Worm (Caenorhabditis elegans) whole organism, early embryonic: ENCODE data around the gene F44G4.7.

ENCODE experiments used
- aly-1 ChIP-seq: sonication (generic microtip); optimal IDR thresholded peaks from 2 replicates; lab custom pipeline; 2016; ENCODE audit warnings: missing genetic modification characterization, missing compliant biosample characterization
- ama-1 ChIP-seq: fragments of 150-350 bp; optimal IDR thresholded peaks from 2 replicates; lab custom pipeline; 2014
- flt-1 ChIP-seq: fragments of 200-800 bp; sonication (Bioruptor generic); IDR thresholded peaks from 2 replicates; pipeline ENCODE4 v1.3.6; 2022; ENCODE audit warnings: missing genetic modification characterization, missing compliant biosample characterization
- hmbx-1 ChIP-seq: sonication (generic microtip); optimal IDR thresholded peaks from 2 replicates; lab custom pipeline; 2016; ENCODE audit warnings: mild to moderate bottlenecking, missing genetic modification characterization, missing compliant biosample characterization
- scrt-1 ChIP-seq: fragments of 200-800 bp; sonication (Bioruptor generic); IDR thresholded peaks from 2 replicates; pipeline ENCODE4 v1.3.6; 2022; ENCODE audit warnings: missing genetic modification characterization, missing compliant biosample characterization
- tbx-11 ChIP-seq: fragments of 200-800 bp; sonication (Bioruptor generic); IDR thresholded peaks from 2 replicates; pipeline ENCODE4 v1.3.6; 2022; ENCODE audit warnings: missing genetic modification characterization, missing compliant biosample characterization
- tbx-37 ChIP-seq: fragments of 200-800 bp; sonication (Bioruptor generic); conservative IDR thresholded peaks from 2 replicates; pipeline ENCODE4 v1.3.6; 2022; ENCODE audit warnings: missing genetic modification reagents, missing genetic modification characterization, missing compliant biosample characterization

DNA sequence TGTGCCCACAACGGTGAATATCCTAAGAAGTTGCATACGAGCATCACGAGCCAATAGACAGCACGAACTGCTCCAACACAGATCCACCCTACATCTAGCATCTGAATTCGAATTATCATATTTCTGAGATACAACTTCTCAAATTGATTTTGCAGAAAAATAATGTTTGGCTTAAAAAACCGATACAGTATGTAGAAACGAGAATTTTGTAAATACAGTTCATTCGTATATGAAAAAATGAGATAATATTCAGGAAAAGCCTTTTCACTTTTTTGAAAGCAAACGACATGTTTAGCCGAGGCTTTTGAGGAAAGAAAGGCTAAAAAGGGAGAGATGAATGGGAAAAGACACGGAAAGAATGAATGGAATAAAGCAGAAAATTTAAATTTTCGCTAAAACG, 36.3 kb upstream of the F44G4.7 start, which contains the start of gene F37B12.3:
- no peak for TF ChIP-seq flt-1 (GFP tag; lab: Robert Waterston, UW)
- no peak for TF ChIP-seq tbx-11 (GFP tag; lab: Robert Waterston, UW)
- no peak for TF ChIP-seq tbx-37 (GFP tag; lab: Robert Waterston, UW)
- TF ChIP-seq ama-1 = peak; percentile 16
- no peak for TF ChIP-seq aly-1 (tag; lab: Kevin White, UChicago)
- TF ChIP-seq scrt-1 (GFP tag; lab: Robert Waterston, UW) = no peak
- no peak for TF ChIP-seq hmbx-1 (tag; lab: Kevin White, UChicago)
